Worm (Caenorhabditis elegans) whole organism, L1 larva: ENCODE results near the gene C45G9.10.

Source experiments
- C34B4.2 ChIP-seq: sonication (generic microtip); optimal IDR thresholded peaks from 2 replicates; lab custom pipeline; 2017; ENCODE audit warnings: mild to moderate bottlenecking, missing genetic modification characterization, missing compliant biosample characterization
- ama-1 ChIP-seq: fragments of 150-350 bp; optimal IDR thresholded peaks from 2 replicates; lab custom pipeline; 2014
- dpl-1 ChIP-seq, 3 experiments: fragments of 150-350 bp in 2 of 3; sonication (generic microtip) in 1 of 3; optimal IDR thresholded peaks; 2 replicates each; lab custom pipeline; 2014 to 2017; ENCODE audit warnings: missing biosample characterization in 3 of 3, missing genetic modification characterization in 3 of 3, missing genetic modification reagents in 3 of 3
- elt-2 ChIP-seq: sonication (generic microtip); optimal IDR thresholded peaks from 2 replicates; lab custom pipeline; 2016; ENCODE audit warnings: missing genetic modification characterization, mild to moderate bottlenecking, inconsistent platforms, missing compliant biosample characterization, missing genetic modification reagents
- elt-3 ChIP-seq, 6 experiments: fragments of 150-350 bp in 1 of 6; sonication (generic microtip); optimal IDR thresholded peaks; 2 replicates each; lab custom pipeline; 2017 to 2018; ENCODE audit warnings: missing biosample characterization in 6 of 6, missing genetic modification characterization in 6 of 6, inconsistent platforms in 1 of 6
- fkh-10 ChIP-seq: sonication (generic microtip); optimal IDR thresholded peaks from 2 replicates; lab custom pipeline; 2017; ENCODE audit warnings: missing biosample characterization, missing genetic modification reagents, missing genetic modification characterization
- fos-1 ChIP-seq: fragments of 150-350 bp; optimal IDR thresholded peaks from 2 replicates; lab custom pipeline; 2014; ENCODE audit warnings: missing biosample characterization, missing genetic modification characterization
- irx-1 ChIP-seq: sonication (generic microtip); optimal IDR thresholded peaks from 2 replicates; lab custom pipeline; 2016; ENCODE audit warnings: missing genetic modification characterization, missing compliant biosample characterization
- lin-13 ChIP-seq: fragments of 150-350 bp; optimal IDR thresholded peaks from 2 replicates; lab custom pipeline; 2014; ENCODE audit warnings: missing biosample characterization, missing genetic modification reagents, missing genetic modification characterization
- lir-3 ChIP-seq: sonication (generic microtip); optimal IDR thresholded peaks from 2 replicates; lab custom pipeline; 2016; ENCODE audit warnings: mild to moderate bottlenecking, missing genetic modification characterization, moderate library complexity, missing compliant biosample characterization; ENCODE audit not compliant: poor library complexity
- nhr-76 ChIP-seq: sonication (generic microtip); optimal IDR thresholded peaks from 2 replicates; lab custom pipeline; 2017; ENCODE audit warnings: missing biosample characterization, missing genetic modification characterization
- nhr-77 ChIP-seq: fragments of 150-350 bp; optimal IDR thresholded peaks from 2 replicates; lab custom pipeline; 2014; ENCODE audit warnings: missing biosample characterization, missing genetic modification characterization
- snpc-4 ChIP-seq: fragments of 150-350 bp; optimal IDR thresholded peaks from 2 replicates; lab custom pipeline; 2014; ENCODE audit warnings: missing biosample characterization, missing genetic modification characterization
- unc-62 ChIP-seq: fragments of 150-350 bp; optimal IDR thresholded peaks from 2 replicates; lab custom pipeline; 2014; ENCODE audit warnings: missing biosample characterization, missing genetic modification reagents, missing genetic modification characterization

DNA sequence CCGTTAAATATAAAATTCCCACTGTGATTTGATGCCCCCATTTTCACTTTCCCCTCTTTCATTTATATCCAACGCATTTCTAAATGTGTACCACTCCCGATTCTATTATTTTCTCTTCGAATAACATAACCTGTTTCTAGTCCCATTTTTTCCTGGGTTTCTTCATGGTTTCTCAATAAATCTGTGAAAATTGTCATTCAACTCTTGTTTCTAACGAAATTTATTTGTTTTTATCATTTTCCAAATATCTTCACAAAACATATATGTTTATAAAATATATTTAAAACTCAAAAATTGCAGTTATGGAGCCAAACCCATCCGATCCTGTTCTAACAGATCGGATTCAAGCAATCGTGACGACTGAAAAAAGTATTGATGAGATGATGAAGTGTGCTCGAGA, 40.8 kb downstream of the C45G9.10 start, which contains the start of gene mdt-11:
- TF ChIP-seq nhr-77 (tag; lab: Kevin White, UChicago) (no peak), C34B4.2 (no peak), irx-1 (tag; lab: Kevin White, UChicago) (no peak), lin-13 (GFP tag; lab: Kevin White, UChicago) (no peak), ama-1 (lab: Kevin White, UChicago) (no peak), elt-2 (tag; lab: Kevin White, UChicago) (no peak), fos-1 (tag; lab: Kevin White, UChicago) (no peak), elt-3 (tag; optimal IDR thresholded peaks at IDR 0.05; lab: Kevin White, UChicago) (no peak), snpc-4 (tag; lab: Kevin White, UChicago) (no peak), nhr-76 (tag; lab: Kevin White, UChicago) (no peak), lir-3 (tag; lab: Kevin White, UChicago) (no peak), dpl-1 (GFP tag; optimal IDR thresholded peaks at IDR 0.05; lab: Kevin White, UChicago) (no peak), fkh-10 (GFP tag; lab: Kevin White, UChicago) (no peak), unc-62 (GFP tag; lab: Kevin White, UChicago) (no peak)
